Fruit fly (Drosophila melanogaster): ENCODE measurements around the gene CG5114.
A peak's percentile ranks its signal among the peaks of the same experiment; 100 is the strongest.

Gene CG5114

dm6 chr3L:14966199-14966858 is 16.3 kb upstream of the CG5114 start:
- no peak for TF ChIP-seq CG15710 (tag; optimal IDR thresholded peaks at IDR 0.05)
- no peak for TF ChIP-seq CG9948 (tag; optimal IDR thresholded peaks at IDR 0.05)
- no peak for TF ChIP-seq fd96Ca (GFP tag; IDR thresholded peaks at IDR 0.05)
- no peak for TF ChIP-seq CG34367 (tag; optimal IDR thresholded peaks at IDR 0.05)
- TF ChIP-seq EcR (GFP tag; optimal IDR thresholded peaks at IDR 0.05) = no peak
- no peak for TF ChIP-seq CG14655 (GFP tag; optimal IDR thresholded peaks at IDR 0.05)
- TF ChIP-seq CG13204 (GFP tag; optimal IDR thresholded peaks at IDR 0.05) = no peak
- no peak for TF ChIP-seq Ets98B (GFP tag; IDR thresholded peaks at IDR 0.05)
- TF ChIP-seq CG12605 (GFP tag; IDR thresholded peaks at IDR 0.05) = no peak
- no peak for TF ChIP-seq gl (tag; optimal IDR thresholded peaks at IDR 0.05)
- TF ChIP-seq D1 (tag; optimal IDR thresholded peaks at IDR 0.05) = no peak

- TF ChIP-seq Pif1A (GFP tag; optimal IDR thresholded peaks at IDR 0.05) (no peak), CG15710 (tag; optimal IDR thresholded peaks at IDR 0.05) (no peak), CG10348 (GFP tag; IDR thresholded peaks at IDR 0.05) (no peak), CG4496 (GFP tag; IDR thresholded peaks at IDR 0.05) (no peak), CG17806 (tag; optimal IDR thresholded peaks at IDR 0.05) (no peak), CG32121 (GFP tag; IDR thresholded peaks at IDR 0.05) (no peak), EcR (GFP tag; optimal IDR thresholded peaks at IDR 0.05) (no peak), CG8301 (tag; optimal IDR thresholded peaks at IDR 0.05) (no peak), rn (GFP tag; IDR thresholded peaks at IDR 0.05) (no peak), CG13204 (GFP tag; optimal IDR thresholded peaks at IDR 0.05) (no peak), Pif1B (GFP tag; optimal IDR thresholded peaks at IDR 0.05) (no peak), Ets98B (GFP tag; IDR thresholded peaks at IDR 0.05) (no peak), CG12605 (GFP tag; IDR thresholded peaks at IDR 0.05) (no peak), Snoo (tag; optimal IDR thresholded peaks at IDR 0.05) (no peak), fd96Ca (GFP tag; IDR thresholded peaks at IDR 0.05) (no peak), CG14655 (GFP tag; optimal IDR thresholded peaks at IDR 0.05) (no peak), CG34367 (tag; optimal IDR thresholded peaks at IDR 0.05) (no peak), gl (tag; optimal IDR thresholded peaks at IDR 0.05) (no peak)
Measured at dm6 chr3L:14967691-14968538, 14.7 kb upstream of the CG5114 start.

dm6 chr3L:14968553-14968952 is 14.1 kb upstream of the CG5114 start:
- no peak for TF ChIP-seq CG32121 (GFP tag; IDR thresholded peaks at IDR 0.05)
- TF ChIP-seq fd96Ca (GFP tag; IDR thresholded peaks at IDR 0.05) = no peak
- TF ChIP-seq gl (tag; optimal IDR thresholded peaks at IDR 0.05) = no peak
- TF ChIP-seq Pif1B (GFP tag; optimal IDR thresholded peaks at IDR 0.05) = no peak
- no peak for TF ChIP-seq rn (GFP tag; IDR thresholded peaks at IDR 0.05)
- TF ChIP-seq CG14655 (GFP tag; optimal IDR thresholded peaks at IDR 0.05) = no peak
- TF ChIP-seq CG34367 (tag; optimal IDR thresholded peaks at IDR 0.05) = no peak
- TF ChIP-seq CG4496 (GFP tag; IDR thresholded peaks at IDR 0.05) = no peak
- no peak for TF ChIP-seq Pif1A (GFP tag; optimal IDR thresholded peaks at IDR 0.05)

- TF ChIP-seq Pif1B (GFP tag; optimal IDR thresholded peaks at IDR 0.05) (peak; percentile 3), EcR (GFP tag; optimal IDR thresholded peaks at IDR 0.05) (peak; percentile 30), CG15710 (tag; optimal IDR thresholded peaks at IDR 0.05) (no peak)
Measured at dm6 chr3L:14969171-14969570, 13.5 kb upstream of the CG5114 start, which contains the start of gene Tom. TSS of gene Tom (plus strand) at chr3L:14969344.

dm6 chr3L:14970213-14970612 is 12.4 kb upstream of the CG5114 start:
- TF ChIP-seq CG12605 (GFP tag; IDR thresholded peaks at IDR 0.05) (no peak), Pif1B (GFP tag; optimal IDR thresholded peaks at IDR 0.05) (no peak), gl (tag; optimal IDR thresholded peaks at IDR 0.05) (no peak), EcR (GFP tag; optimal IDR thresholded peaks at IDR 0.05) (no peak), CG8301 (tag; optimal IDR thresholded peaks at IDR 0.05) (no peak)

- TF ChIP-seq CG8159 (tag; optimal IDR thresholded peaks at IDR 0.05) (peak; percentile 9), Pif1B (GFP tag; optimal IDR thresholded peaks at IDR 0.05) (no peak), fd96Ca (GFP tag; IDR thresholded peaks at IDR 0.05) (no peak), EcR (GFP tag; optimal IDR thresholded peaks at IDR 0.05) (no peak), CG13204 (GFP tag; optimal IDR thresholded peaks at IDR 0.05) (no peak), Ets98B (GFP tag; IDR thresholded peaks at IDR 0.05) (no peak), gl (tag; optimal IDR thresholded peaks at IDR 0.05) (no peak), Pif1A (GFP tag; optimal IDR thresholded peaks at IDR 0.05) (no peak), CG12605 (GFP tag; IDR thresholded peaks at IDR 0.05) (no peak)
Measured at dm6 chr3L:14971893-14972624, 10.6 kb upstream of the CG5114 start.
